Worm (Caenorhabditis elegans) whole organism, young adult: ENCODE results near the gene ceh-13.

Source experiments
- C17E4.6 ChIP-seq: fragments of 200-800 bp; sonication (Bioruptor generic); IDR thresholded peaks from 2 replicates; pipeline ENCODE4 v1.3.6; 2022; ENCODE audit warnings: missing genetic modification reagents, missing genetic modification characterization, missing compliant biosample characterization
- F57A8.1 ChIP-seq: fragments of 200-800 bp; sonication (Bioruptor generic); optimal IDR thresholded peaks from 2 replicates; lab custom pipeline; 2018; ENCODE audit warnings: mild to moderate bottlenecking, missing genetic modification characterization, moderate library complexity, missing compliant biosample characterization
- Y53F4B.3 ChIP-seq: fragments of 200-800 bp; sonication (Bioruptor generic); IDR thresholded peaks from 2 replicates; pipeline ENCODE4 v1.3.6; 2022; ENCODE audit warnings: missing genetic modification reagents, missing genetic modification characterization, missing compliant biosample characterization
- Y79H2A.3 ChIP-seq: fragments of 200-800 bp; sonication (Bioruptor generic); conservative IDR thresholded peaks from 2 replicates; pipeline ENCODE4 v1.3.6; 2022; ENCODE audit warnings: missing genetic modification reagents, missing genetic modification characterization, missing compliant biosample characterization
- ZK185.1 ChIP-seq: sonication (generic microtip); optimal IDR thresholded peaks from 2 replicates; lab custom pipeline; 2016; ENCODE audit warnings: mild to moderate bottlenecking, missing genetic modification characterization, missing compliant biosample characterization; ENCODE audit not compliant: poor library complexity, severe bottlenecking
- aptf-2 ChIP-seq: fragments of 200-800 bp; sonication (Bioruptor generic); conservative IDR thresholded peaks from 2 replicates; pipeline ENCODE4 v1.3.6; 2022; ENCODE audit warnings: missing genetic modification reagents, missing genetic modification characterization, missing compliant biosample characterization
- attf-3 ChIP-seq: fragments of 200-800 bp; sonication (Bioruptor generic); conservative IDR thresholded peaks from 2 replicates; pipeline ENCODE4 v1.3.6; 2022; ENCODE audit warnings: missing genetic modification reagents, missing genetic modification characterization, missing compliant biosample characterization
- attf-5 ChIP-seq: fragments of 200-800 bp; sonication (Bioruptor generic); optimal IDR thresholded peaks from 2 replicates; lab custom pipeline; 2018; ENCODE audit warnings: mild to moderate bottlenecking, missing genetic modification characterization, missing compliant biosample characterization
- bed-2 ChIP-seq: fragments of 200-800 bp; sonication (Bioruptor generic); IDR thresholded peaks from 2 replicates; pipeline ENCODE4 v1.3.6; 2022; ENCODE audit warnings: missing genetic modification reagents, missing genetic modification characterization, missing compliant biosample characterization
- ceh-91 ChIP-seq: fragments of 200-800 bp; sonication (Bioruptor generic); IDR thresholded peaks from 2 replicates; pipeline ENCODE4 v1.3.6; 2022; ENCODE audit warnings: missing genetic modification reagents, missing genetic modification characterization, missing compliant biosample characterization
- die-1 ChIP-seq: sonication (generic microtip); optimal IDR thresholded peaks from 2 replicates; lab custom pipeline; 2016; ENCODE audit warnings: missing genotype, mild to moderate bottlenecking, missing genetic modification characterization, missing compliant biosample characterization
- dox-1 ChIP-seq: fragments of 200-800 bp; sonication (Bioruptor generic); IDR thresholded peaks from 2 replicates; pipeline ENCODE4 v1.3.6; 2022; ENCODE audit warnings: missing genetic modification reagents, missing genetic modification characterization, missing compliant biosample characterization
- efl-1 ChIP-seq: fragments of 150-350 bp; optimal IDR thresholded peaks from 2 replicates; lab custom pipeline; 2014; ENCODE audit warnings: missing biosample characterization, missing genetic modification reagents, missing genetic modification characterization
- egrh-3 ChIP-seq: fragments of 200-800 bp; sonication (Bioruptor generic); IDR thresholded peaks from 2 replicates; pipeline ENCODE4 v1.3.6; 2022; ENCODE audit warnings: missing genetic modification reagents, missing genetic modification characterization, missing compliant biosample characterization
- ets-4 ChIP-seq: fragments of 200-800 bp; sonication (Bioruptor generic); optimal IDR thresholded peaks from 2 replicates; lab custom pipeline; 2018; ENCODE audit warnings: mild to moderate bottlenecking, missing genetic modification characterization, missing compliant biosample characterization
- him-1 ChIP-seq: sonication (generic microtip); optimal IDR thresholded peaks from 2 replicates; lab custom pipeline; 2016; ENCODE audit warnings: missing genotype, missing genetic modification reagents, missing genetic modification characterization, missing compliant biosample characterization
- hrde-1 ChIP-seq: sonication (generic microtip); optimal IDR thresholded peaks from 2 replicates; lab custom pipeline; 2016; ENCODE audit warnings: missing genetic modification characterization, mild to moderate bottlenecking, missing compliant biosample characterization, moderate library complexity, missing genotype, missing genetic modification reagents, borderline replicate concordance
- lag-1 ChIP-seq: fragments of 200-800 bp; sonication (Bioruptor generic); IDR thresholded peaks from 2 replicates; pipeline ENCODE4 v1.3.6; 2022; ENCODE audit warnings: missing genetic modification reagents, missing genetic modification characterization, missing compliant biosample characterization
- lin-35 ChIP-seq, 3 experiments: fragments of 150-350 bp in 2 of 3; sonication (generic microtip) in 1 of 3; optimal IDR thresholded peaks; 2 replicates each; lab custom pipeline; 2014 to 2018; ENCODE audit warnings: missing biosample characterization in 3 of 3, missing genetic modification characterization in 3 of 3, missing genetic modification reagents in 3 of 3
- lir-1 ChIP-seq: fragments of 200-800 bp; sonication (Bioruptor generic); conservative IDR thresholded peaks from 2 replicates; pipeline ENCODE4 v1.3.6; 2022; ENCODE audit warnings: missing genetic modification reagents, missing genetic modification characterization, missing compliant biosample characterization
- madf-3 ChIP-seq: fragments of 200-800 bp; sonication (Bioruptor generic); IDR thresholded peaks from 2 replicates; pipeline ENCODE4 v1.3.6; 2022; ENCODE audit warnings: missing genetic modification reagents, missing genetic modification characterization, missing compliant biosample characterization
- madf-8 ChIP-seq: fragments of 200-800 bp; sonication (Bioruptor generic); conservative IDR thresholded peaks from 2 replicates; pipeline ENCODE4 v1.3.6; 2022; ENCODE audit warnings: missing genetic modification reagents, missing genetic modification characterization, missing compliant biosample characterization
- nfyb-1 ChIP-seq: fragments of 200-800 bp; sonication (Bioruptor generic); IDR thresholded peaks from 2 replicates; pipeline ENCODE4 v1.3.6; 2022; ENCODE audit warnings: missing genetic modification reagents, missing genetic modification characterization, missing compliant biosample characterization
- pha-4 ChIP-seq: fragments of 150-350 bp; sonication (generic microtip); optimal IDR thresholded peaks from 2 replicates; lab custom pipeline; 2014; ENCODE audit warnings: missing biosample characterization, missing genetic modification reagents, missing genetic modification characterization
- rec-8 ChIP-seq, 2 experiments: sonication (generic microtip); optimal IDR thresholded peaks; 2 replicates each; lab custom pipeline; 2016; ENCODE audit warnings: mild to moderate bottlenecking in 2 of 2, missing genetic modification characterization in 2 of 2, missing genetic modification reagents in 2 of 2, missing genotype in 2 of 2, missing biosample characterization in 1 of 2, missing compliant biosample characterization in 1 of 2, moderate library complexity in 1 of 2
- repo-1 ChIP-seq: sonication (generic microtip); optimal IDR thresholded peaks from 2 replicates; lab custom pipeline; 2017; ENCODE audit warnings: mild to moderate bottlenecking, missing genetic modification characterization, missing compliant biosample characterization
- sea-2 ChIP-seq: fragments of 200-800 bp; sonication (Bioruptor generic); IDR thresholded peaks from 2 replicates; pipeline ENCODE4 v1.3.6; 2022; ENCODE audit warnings: missing genetic modification characterization, missing compliant biosample characterization
- snpc-1.1 ChIP-seq: sonication (generic microtip); optimal IDR thresholded peaks from 2 replicates; lab custom pipeline; 2017; ENCODE audit warnings: missing genetic modification characterization, mild to moderate bottlenecking, missing compliant biosample characterization, antibody characterized with exemption, moderate library complexity, missing genotype, missing genetic modification reagents; ENCODE audit not compliant: insufficient read depth
- tbx-9 ChIP-seq: sonication (generic microtip); optimal IDR thresholded peaks from 2 replicates; lab custom pipeline; 2016; ENCODE audit warnings: borderline replicate concordance, missing genetic modification characterization, inconsistent platforms, missing compliant biosample characterization
- xnd-1 ChIP-seq: sonication (generic microtip); optimal IDR thresholded peaks from 2 replicates; lab custom pipeline; 2016; ENCODE audit warnings: missing genotype, missing genetic modification reagents, missing genetic modification characterization, missing compliant biosample characterization

Gene ceh-13

ce11 chrIII:7552859-7553258, 2.6 kb upstream of the ceh-13 start:
- TF ChIP-seq snpc-1.1 (tag; lab: Kevin White, UChicago) (no peak), ceh-91 (GFP tag; lab: Robert Waterston, UW) (no peak), xnd-1 (tag; lab: Kevin White, UChicago) (no peak)

ce11 chrIII:7553693-7554226, 1.7 kb upstream of the ceh-13 start:
- no peak for TF ChIP-seq bed-2
- TF ChIP-seq attf-3, result no peak
- TF ChIP-seq rec-8 (tag; optimal IDR thresholded peaks at IDR 0.05; lab: Kevin White, UChicago), result no peak
- no peak for TF ChIP-seq ets-4
- no peak for TF ChIP-seq lin-35 (GFP tag; optimal IDR thresholded peaks at IDR 0.05; lab: Kevin White, UChicago)
- no peak for TF ChIP-seq Y53F4B.3 (GFP tag; lab: Robert Waterston, UW)
- TF ChIP-seq die-1 (tag; lab: Kevin White, UChicago), result no peak
- TF ChIP-seq repo-1, result no peak
- TF ChIP-seq dox-1 (GFP tag; lab: Robert Waterston, UW), result no peak
- TF ChIP-seq pha-4 (tag; lab: Kevin White, UChicago), result no peak
- no peak for TF ChIP-seq C17E4.6 (GFP tag; lab: Robert Waterston, UW)
- no peak for TF ChIP-seq him-1 (tag; lab: Kevin White, UChicago)
- TF ChIP-seq tbx-9 (tag; lab: Kevin White, UChicago), result no peak

- TF ChIP-seq lir-1 (GFP tag; lab: Robert Waterston, UW) (no peak), nfyb-1 (GFP tag; lab: Robert Waterston, UW) (peak; percentile 84)
- TF ChIP-seq, all 124 proteins: peak for 1
Measured at ce11 chrIII:7554697-7555145, 739 bp upstream of the ceh-13 start.

ce11 chrIII:7557930-7558470, 2.5 kb downstream of the ceh-13 start:
- no peak for TF ChIP-seq aptf-2 (GFP tag; lab: Robert Waterston, UW)
- no peak for TF ChIP-seq xnd-1 (tag; lab: Kevin White, UChicago)
- no peak for TF ChIP-seq ZK185.1 (tag; lab: Kevin White, UChicago)
- no peak for TF ChIP-seq attf-5 (GFP tag; lab: Kevin White, UChicago)
- TF ChIP-seq madf-3, result no peak
- TF ChIP-seq madf-8 (GFP tag; lab: Robert Waterston, UW), result no peak
- no peak for TF ChIP-seq Y79H2A.3 (GFP tag; lab: Robert Waterston, UW)

ce11 chrIII:7558658-7559057, 3.2 kb downstream of the ceh-13 start:
- no peak for TF ChIP-seq egrh-3 (GFP tag; lab: Robert Waterston, UW)
- TF ChIP-seq F57A8.1, result no peak
- TF ChIP-seq hrde-1 (tag; lab: Kevin White, UChicago), result no peak
- no peak for TF ChIP-seq efl-1 (GFP tag; lab: Kevin White, UChicago)
- no peak for TF ChIP-seq pha-4 (tag; lab: Kevin White, UChicago)
- no peak for TF ChIP-seq attf-3
- TF ChIP-seq lag-1 (GFP tag; lab: Robert Waterston, UW), result no peak
- TF ChIP-seq rec-8 (tag; optimal IDR thresholded peaks at IDR 0.05; lab: Kevin White, UChicago), result no peak
- TF ChIP-seq sea-2, result no peak
- TF ChIP-seq, all 124 proteins: peak for 0
